Fruit fly (Drosophila melanogaster): ENCODE results near the gene CG4598.

The CG4598 gene

dm6 chr2L:9943521-9943920 is 25.1 kb downstream of the CG4598 start (continued):
- peak; percentile 10 for TF ChIP-seq CG12155 (GFP tag; optimal IDR thresholded peaks at IDR 0.05)
- no peak for TF ChIP-seq nerfin-2 (GFP tag; IDR thresholded peaks at IDR 0.05; ENCODE audit: partially characterized antibody)
- TF ChIP-seq CG4282 (GFP tag; optimal IDR thresholded peaks at IDR 0.05), result no peak
- TF ChIP-seq Atf6 (GFP tag; IDR thresholded peaks at IDR 0.05), result peak; percentile 62; the same call in 1 of the 2 replicates
- TF ChIP-seq caup (GFP tag; optimal IDR thresholded peaks at IDR 0.05; ENCODE audit: severe bottlenecking), result peak; percentile 65
- peak; percentile 72 for TF ChIP-seq CG12769 (tag; optimal IDR thresholded peaks at IDR 0.05)
- TF ChIP-seq CG7556 (GFP tag; optimal IDR thresholded peaks at IDR 0.05), result no peak
- peak; percentile 14 for TF ChIP-seq CG7839 (tag; optimal IDR thresholded peaks at IDR 0.05)
- peak; percentile 35; the same call in 1 of the 2 replicates for TF ChIP-seq crol (GFP tag; IDR thresholded peaks at IDR 0.05)
- peak; percentile 84 for TF ChIP-seq CG34376 (GFP tag; optimal IDR thresholded peaks at IDR 0.05)
- TF ChIP-seq crp (GFP tag; optimal IDR thresholded peaks at IDR 0.05), result no peak
- no peak for TF ChIP-seq pfk (GFP tag; optimal IDR thresholded peaks at IDR 0.05)
- peak; percentile 4 for TF ChIP-seq CG17385 (GFP tag; optimal IDR thresholded peaks at IDR 0.05)
- TF ChIP-seq Awh (GFP tag; IDR thresholded peaks at IDR 0.05), result no peak
- peak; percentile 32 for TF ChIP-seq Fer1 (GFP tag; optimal IDR thresholded peaks at IDR 0.05)
- TF ChIP-seq esg (GFP tag; conservative IDR thresholded peaks at IDR 0.05), result no peak
- TF ChIP-seq grau (tag; optimal IDR thresholded peaks at IDR 0.05), result peak; percentile 15
- TF ChIP-seq NfI (GFP tag; optimal IDR thresholded peaks at IDR 0.05), result peak; percentile 23
- no peak for TF ChIP-seq btn (GFP tag; optimal IDR thresholded peaks at IDR 0.05)
- peak; percentile 48 for TF ChIP-seq schlank (tag; optimal IDR thresholded peaks at IDR 0.05)
- TF ChIP-seq lilli (GFP tag; optimal IDR thresholded peaks at IDR 0.05), result peak; percentile 24
- TF ChIP-seq CG16813 (GFP tag; IDR thresholded peaks at IDR 0.05; ENCODE audit: partially characterized antibody), result no peak
- peak; percentile 34 for TF ChIP-seq Hmr (GFP tag; optimal IDR thresholded peaks at IDR 0.05)
- no peak for TF ChIP-seq CG6683 (GFP tag; optimal IDR thresholded peaks at IDR 0.05)
- TF ChIP-seq PHDP (tag; optimal IDR thresholded peaks at IDR 0.05), result peak; percentile 3
- no peak for TF ChIP-seq Trl (optimal IDR thresholded peaks at IDR 0.05)
- TF ChIP-seq Trl (GFP tag; optimal IDR thresholded peaks at IDR 0.05), result no peak
- peak; percentile 69 for TF ChIP-seq Rfx (GFP tag; IDR thresholded peaks at IDR 0.05)
- peak; percentile 51 for TF ChIP-seq Hey (tag; optimal IDR thresholded peaks at IDR 0.05)
- TF ChIP-seq CG30403 (GFP tag; optimal IDR thresholded peaks at IDR 0.05), result no peak
- no peak for TF ChIP-seq nau (GFP tag; optimal IDR thresholded peaks at IDR 0.05)
- peak; percentile 48 for TF ChIP-seq Fer3 (tag; optimal IDR thresholded peaks at IDR 0.05)
- peak; percentile 89 for TF ChIP-seq GATAe (GFP tag; conservative IDR thresholded peaks at IDR 0.05)
- peak; percentile 73 for TF ChIP-seq rib (GFP tag; IDR thresholded peaks at IDR 0.05)
- TF ChIP-seq Deaf1 (tag; optimal IDR thresholded peaks at IDR 0.05), result peak; percentile 39
- TF ChIP-seq CG9609 (GFP tag; optimal IDR thresholded peaks at IDR 0.05), result no peak
- peak; percentile 76 for TF ChIP-seq row (GFP tag; IDR thresholded peaks at IDR 0.05)
- TF ChIP-seq Ptx1 (GFP tag; IDR thresholded peaks at IDR 0.05), result 0 out of 2 replicates have a peak, but pooled peaks have one; percentile 13
- no peak for TF ChIP-seq CG12744 (GFP tag; optimal IDR thresholded peaks at IDR 0.05)
- TF ChIP-seq stwl (tag; optimal IDR thresholded peaks at IDR 0.05), result no peak
- peak; percentile 86 for TF ChIP-seq lab (GFP tag; optimal IDR thresholded peaks at IDR 0.05)

- TF ChIP-seq CG18476 (GFP tag; optimal IDR thresholded peaks at IDR 0.05) (no peak), Ets65A (GFP tag) (peak; percentile 24), nom (GFP tag; optimal IDR thresholded peaks at IDR 0.05) (peak; percentile 82)
These were observed 26.7 kb downstream of the CG4598 start for dm6 chr2L:9945086-9945485.

Data from whole organism, embryonic.